Worm (Caenorhabditis elegans) whole organism, L3 larva: Measurements from ENCODE around the gene hgrs-1.

Experiments used
- fos-1 ChIP-seq: fragments of 150-350 bp; optimal IDR thresholded peaks from 2 replicates; lab custom pipeline; 2014; ENCODE audit warnings: missing biosample characterization, missing genetic modification characterization
- nhr-11 ChIP-seq: fragments of 150-350 bp; optimal IDR thresholded peaks from 2 replicates; lab custom pipeline; 2014; ENCODE audit warnings: missing biosample characterization, missing genetic modification characterization
- nhr-28 ChIP-seq: fragments of 150-350 bp; optimal IDR thresholded peaks from 2 replicates; lab custom pipeline; 2014; ENCODE audit warnings: missing biosample characterization, missing genetic modification characterization
- pha-4 ChIP-seq: fragments of 150-350 bp; optimal IDR thresholded peaks from 2 replicates; lab custom pipeline; 2014; ENCODE audit warnings: missing biosample characterization, missing genetic modification reagents, missing genetic modification characterization
- zag-1 ChIP-seq: fragments of 150-350 bp; optimal IDR thresholded peaks from 2 replicates; lab custom pipeline; 2014; ENCODE audit warnings: missing biosample characterization, missing genetic modification characterization

DNA sequence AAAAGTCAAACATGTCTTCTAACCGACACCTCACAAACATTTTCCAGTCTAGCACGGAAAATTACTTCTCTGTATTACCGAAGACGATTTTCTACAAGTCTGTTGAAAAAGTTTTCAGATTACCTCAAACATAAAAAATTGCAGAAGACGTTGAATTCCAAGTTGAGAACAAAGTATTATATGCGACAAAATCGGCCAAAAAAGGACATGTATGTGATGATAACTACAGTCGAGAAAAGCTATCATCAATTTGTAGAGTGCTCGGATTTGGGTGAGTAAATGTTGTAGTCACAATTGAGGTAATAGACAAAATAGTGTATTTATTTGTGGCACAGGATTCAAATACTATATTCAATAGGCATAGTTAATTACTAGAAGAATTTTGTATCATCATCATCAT is 3.0 kb upstream of the hgrs-1 start:
- TF ChIP-seq pha-4 (tag; lab: Kevin White, UChicago) (no peak), zag-1 (no peak), nhr-28 (no peak), nhr-11 (tag; lab: Kevin White, UChicago) (no peak), fos-1 (tag; lab: Kevin White, UChicago) (no peak)
